Worm (Caenorhabditis elegans) whole organism, young adult: ENCODE results near the gene R193.1.

Experiments used
- D2030.7 ChIP-seq: fragments of 200-800 bp; sonication (Bioruptor generic); IDR thresholded peaks from 2 replicates; pipeline ENCODE4 v1.3.6; 2022; ENCODE audit warnings: missing genetic modification reagents, missing genetic modification characterization, missing compliant biosample characterization
- Y56A3A.18 ChIP-seq: fragments of 200-800 bp; sonication (Bioruptor generic); IDR thresholded peaks from 2 replicates; pipeline ENCODE4 v1.3.6; 2022; ENCODE audit warnings: missing genetic modification reagents, missing genetic modification characterization, missing compliant biosample characterization
- ama-1 ChIP-seq, 3 experiments: fragments of 150-350 bp in 1 of 3; sonication (generic microtip) in 2 of 3; optimal IDR thresholded peaks; 2 replicates each; lab custom pipeline; 2014 to 2018; ENCODE audit warnings: missing biosample characterization in 2 of 3, missing genetic modification characterization in 2 of 3, missing genetic modification reagents in 2 of 3
- ccch-3 ChIP-seq: fragments of 200-800 bp; sonication (Bioruptor generic); optimal IDR thresholded peaks from 2 replicates; lab custom pipeline; 2018; ENCODE audit warnings: mild to moderate bottlenecking, missing genetic modification characterization, missing compliant biosample characterization
- snpc-1.1 ChIP-seq: sonication (generic microtip); optimal IDR thresholded peaks from 2 replicates; lab custom pipeline; 2017; ENCODE audit warnings: missing genetic modification characterization, mild to moderate bottlenecking, missing compliant biosample characterization, antibody characterized with exemption, moderate library complexity, missing genotype, missing genetic modification reagents; ENCODE audit not compliant: insufficient read depth
- sptf-2 ChIP-seq: fragments of 200-800 bp; sonication (Bioruptor generic); optimal IDR thresholded peaks from 2 replicates; lab custom pipeline; 2018; ENCODE audit warnings: mild to moderate bottlenecking, missing genetic modification characterization, missing compliant biosample characterization
- zfh-2 ChIP-seq: fragments of 200-800 bp; sonication (Bioruptor generic); conservative IDR thresholded peaks from 2 replicates; pipeline ENCODE4 v1.3.6; 2022; ENCODE audit warnings: missing genetic modification reagents, missing genetic modification characterization, missing compliant biosample characterization

ce11 chrX:1124146-1124545 is 30.6 kb upstream of the R193.1 start, which contains the start of gene C05D9.9:
- TF ChIP-seq snpc-1.1 (tag; lab: Kevin White, UChicago) (no peak), ama-1 (optimal IDR thresholded peaks at IDR 0.05; lab: Kevin White, UChicago) (no peak), ama-1 (GFP tag; optimal IDR thresholded peaks at IDR 0.05; lab: Kevin White, UChicago) (no peak), D2030.7 (no peak), ccch-3 (GFP tag; lab: Kevin White, UChicago) (no peak), zfh-2 (no peak), sptf-2 (GFP tag; lab: Kevin White, UChicago) (no peak), Y56A3A.18 (no peak)
